Worm (Caenorhabditis elegans) whole organism, L4 larva: ENCODE data around the gene imb-2.
A peak's percentile ranks its signal among the peaks of the same experiment; 100 is the strongest.

ENCODE experiments used
- D1046.2 ChIP-seq: fragments of 200-800 bp; sonication (Bioruptor generic); IDR thresholded peaks from 2 replicates; pipeline ENCODE4 v1.3.6; 2022; ENCODE audit warnings: missing genetic modification characterization, missing compliant biosample characterization
- F26F4.8 ChIP-seq: fragments of 200-800 bp; sonication (Bioruptor generic); conservative IDR thresholded peaks from 2 replicates; pipeline ENCODE4 v1.3.6; 2022; ENCODE audit warnings: missing genetic modification characterization, missing compliant biosample characterization
- ZK337.2 ChIP-seq: fragments of 200-800 bp; sonication (Bioruptor generic); IDR thresholded peaks from 2 replicates; pipeline ENCODE4 v1.3.6; 2022; ENCODE audit warnings: missing genetic modification reagents, missing genetic modification characterization, missing compliant biosample characterization
- ZK546.5 ChIP-seq, 2 experiments: sonication (generic microtip); optimal IDR thresholded peaks; 2 replicates each; lab custom pipeline; 2017; ENCODE audit warnings: missing biosample characterization in 2 of 2, missing genetic modification characterization in 2 of 2
- aha-1 ChIP-seq: fragments of 150-350 bp; peaks from one replicate; lab custom pipeline; 2014; ENCODE audit warnings: missing biosample characterization, missing genetic modification characterization
- aly-2 ChIP-seq: sonication (generic microtip); optimal IDR thresholded peaks from 2 replicates; lab custom pipeline; 2018; ENCODE audit warnings: missing biosample characterization, missing genetic modification characterization
- ama-1 ChIP-seq: fragments of 150-350 bp; optimal IDR thresholded peaks from 2 replicates; lab custom pipeline; 2014; ENCODE audit warnings: inconsistent platforms, mixed read lengths
- ceh-32 ChIP-seq: sonication (generic microtip); optimal IDR thresholded peaks from 2 replicates; lab custom pipeline; 2016; ENCODE audit warnings: mild to moderate bottlenecking, missing genetic modification characterization, missing compliant biosample characterization; ENCODE audit not compliant: poor library complexity
- ceh-44 ChIP-seq: fragments of 200-800 bp; sonication (Bioruptor generic); IDR thresholded peaks from 2 replicates; pipeline ENCODE4 v1.3.6; 2022; ENCODE audit warnings: missing genetic modification reagents, missing genetic modification characterization, missing compliant biosample characterization
- ceh-62 ChIP-seq: sonication (generic microtip); optimal IDR thresholded peaks from 2 replicates; lab custom pipeline; 2017; ENCODE audit warnings: missing biosample characterization, missing genetic modification characterization
- ceh-82 ChIP-seq: sonication (generic microtip); optimal IDR thresholded peaks from 2 replicates; lab custom pipeline; 2017; ENCODE audit warnings: missing biosample characterization, missing genetic modification characterization
- cey-2 ChIP-seq: sonication (generic microtip); optimal IDR thresholded peaks from 3 replicates; lab custom pipeline; 2017; ENCODE audit warnings: missing genetic modification characterization, mild to moderate bottlenecking, missing compliant biosample characterization, antibody characterized with exemption, borderline replicate concordance; ENCODE audit not compliant: insufficient read depth
- ctbp-1 ChIP-seq: fragments of 200-800 bp; sonication (Bioruptor generic); IDR thresholded peaks from 2 replicates; pipeline ENCODE4 v1.3.6; 2022; ENCODE audit warnings: missing genetic modification reagents, missing genetic modification characterization, missing compliant biosample characterization
- daf-12 ChIP-seq: fragments of 150-350 bp; optimal IDR thresholded peaks from 2 replicates; lab custom pipeline; 2014; ENCODE audit warnings: missing biosample characterization, missing genetic modification reagents, missing genetic modification characterization
- daf-16 ChIP-seq, 3 experiments: sonication (generic microtip); optimal IDR thresholded peaks; 2 replicates each; lab custom pipeline; 2016 to 2017; ENCODE audit warnings: missing genetic modification characterization in 3 of 3, missing genetic modification reagents in 3 of 3, mild to moderate bottlenecking in 2 of 3, missing compliant biosample characterization in 2 of 3, missing biosample characterization in 1 of 3, moderate library complexity in 1 of 3
- duxl-1 ChIP-seq: sonication (generic microtip); optimal IDR thresholded peaks from 2 replicates; lab custom pipeline; 2016; ENCODE audit warnings: mild to moderate bottlenecking, missing genetic modification characterization, moderate library complexity, missing compliant biosample characterization; ENCODE audit not compliant: poor library complexity
- egl-43 ChIP-seq: fragments of 200-800 bp; sonication (Bioruptor generic); IDR thresholded peaks from 2 replicates; pipeline ENCODE4 v1.3.6; 2022; ENCODE audit warnings: missing genetic modification reagents, missing genetic modification characterization, missing compliant biosample characterization
- gei-8 ChIP-seq: fragments of 200-800 bp; sonication (Bioruptor generic); optimal IDR thresholded peaks from 2 replicates; lab custom pipeline; 2018; ENCODE audit warnings: mild to moderate bottlenecking, missing genetic modification characterization, missing compliant biosample characterization
- hlh-30 ChIP-seq: sonication (generic microtip); optimal IDR thresholded peaks from 2 replicates; lab custom pipeline; 2017; ENCODE audit warnings: antibody characterized with exemption, mild to moderate bottlenecking, missing genetic modification characterization, missing compliant biosample characterization; ENCODE audit not compliant: insufficient read depth
- hmg-1.1 ChIP-seq: fragments of 200-800 bp; sonication (Bioruptor generic); IDR thresholded peaks from 2 replicates; pipeline ENCODE4 v1.3.6; 2022; ENCODE audit warnings: missing genetic modification reagents, missing genetic modification characterization, missing compliant biosample characterization
- jun-1 ChIP-seq: fragments of 150-350 bp; optimal IDR thresholded peaks from 2 replicates; lab custom pipeline; 2014; ENCODE audit warnings: missing biosample characterization, missing genetic modification reagents, missing genetic modification characterization
- lin-1 ChIP-seq: fragments of 200-800 bp; sonication (Bioruptor generic); IDR thresholded peaks from 2 replicates; pipeline ENCODE4 v1.3.6; 2022; ENCODE audit warnings: missing genetic modification reagents, missing genetic modification characterization, missing compliant biosample characterization
- lin-15B ChIP-seq: fragments of 150-350 bp; sonication (generic microtip); optimal IDR thresholded peaks from 3 replicates; lab custom pipeline; 2014; ENCODE audit warnings: missing biosample characterization, missing genetic modification characterization
- lin-29 ChIP-seq: fragments of 200-800 bp; sonication (Bioruptor generic); IDR thresholded peaks from 2 replicates; pipeline ENCODE4 v1.3.6; 2022; ENCODE audit warnings: missing genetic modification reagents, missing genetic modification characterization, missing compliant biosample characterization
- lin-38 ChIP-seq: fragments of 200-800 bp; sonication (Bioruptor generic); IDR thresholded peaks from 2 replicates; pipeline ENCODE4 v1.3.6; 2022; ENCODE audit warnings: missing genetic modification reagents, missing genetic modification characterization, missing compliant biosample characterization
- lin-39 ChIP-seq: fragments of 150-350 bp; optimal IDR thresholded peaks from 2 replicates; lab custom pipeline; 2014; ENCODE audit warnings: missing biosample characterization, missing genetic modification reagents, missing genetic modification characterization
- lsy-2 ChIP-seq, 2 experiments: fragments of 150-350 bp in 1 of 2; sonication (generic microtip) in 1 of 2; optimal IDR thresholded peaks; 2 replicates each; lab custom pipeline; 2014 to 2017; ENCODE audit warnings: missing biosample characterization in 2 of 2, missing genetic modification characterization in 2 of 2
- madf-9 ChIP-seq: fragments of 200-800 bp; sonication (Bioruptor generic); conservative IDR thresholded peaks from 2 replicates; pipeline ENCODE4 v1.3.6; 2022; ENCODE audit warnings: missing genetic modification reagents, missing genetic modification characterization, missing compliant biosample characterization
- mdl-1 ChIP-seq, 2 experiments: fragments of 150-350 bp in 1 of 2; sonication (generic microtip) in 1 of 2; optimal IDR thresholded peaks; 2 replicates each; lab custom pipeline; 2014 to 2017; ENCODE audit warnings: missing biosample characterization in 2 of 2, missing genetic modification characterization in 2 of 2
- mxl-3 ChIP-seq: fragments of 200-800 bp; sonication (Bioruptor generic); optimal IDR thresholded peaks from 2 replicates; lab custom pipeline; 2018; ENCODE audit warnings: mild to moderate bottlenecking, missing genetic modification characterization, missing compliant biosample characterization
- nhr-10 ChIP-seq: fragments of 150-350 bp; optimal IDR thresholded peaks from 2 replicates; lab custom pipeline; 2014; ENCODE audit warnings: missing biosample characterization, missing genetic modification characterization
- nhr-102 ChIP-seq: sonication (generic microtip); optimal IDR thresholded peaks from 2 replicates; lab custom pipeline; 2016; ENCODE audit warnings: mild to moderate bottlenecking, missing genetic modification characterization, moderate library complexity, missing compliant biosample characterization
- nhr-237 ChIP-seq: sonication (generic microtip); optimal IDR thresholded peaks from 2 replicates; lab custom pipeline; 2017; ENCODE audit warnings: missing biosample characterization, missing genetic modification characterization
- nhr-28 ChIP-seq: fragments of 150-350 bp; optimal IDR thresholded peaks from 2 replicates; lab custom pipeline; 2014; ENCODE audit warnings: missing biosample characterization, missing genetic modification characterization
- nhr-48 ChIP-seq: sonication (generic microtip); optimal IDR thresholded peaks from 2 replicates; lab custom pipeline; 2016; ENCODE audit warnings: mild to moderate bottlenecking, missing genetic modification characterization, missing compliant biosample characterization
- pha-4 ChIP-seq, 2 experiments: fragments of 150-350 bp in 1 of 2; fragments of 200-800 bp in 1 of 2; sonication (Bioruptor generic) in 1 of 2; IDR thresholded peaks in 1 of 2; optimal IDR thresholded peaks in 1 of 2; 2 replicates each; pipeline versions ENCODE4 v1.3.6 to Lab custom; 2014 to 2022; ENCODE audit warnings: missing genetic modification characterization in 2 of 2, missing genetic modification reagents in 2 of 2, missing biosample characterization in 1 of 2, missing compliant biosample characterization in 1 of 2
- pqm-1 ChIP-seq: sonication (generic microtip); optimal IDR thresholded peaks from 2 replicates; lab custom pipeline; 2017; ENCODE audit warnings: missing biosample characterization, missing genetic modification characterization
- saeg-2 ChIP-seq: fragments of 200-800 bp; sonication (Bioruptor generic); IDR thresholded peaks from 2 replicates; pipeline ENCODE4 v1.3.6; 2022; ENCODE audit warnings: missing genetic modification reagents, missing genetic modification characterization, missing compliant biosample characterization
- sdz-12 ChIP-seq: fragments of 200-800 bp; sonication (Bioruptor generic); optimal IDR thresholded peaks from 2 replicates; lab custom pipeline; 2018; ENCODE audit warnings: mild to moderate bottlenecking, missing genetic modification characterization, missing compliant biosample characterization
- skn-1 ChIP-seq: fragments of 150-350 bp; optimal IDR thresholded peaks from 2 replicates; lab custom pipeline; 2014; ENCODE audit warnings: missing biosample characterization, missing genetic modification characterization
- snpc-1.2 ChIP-seq: fragments of 200-800 bp; sonication (Bioruptor generic); IDR thresholded peaks from 2 replicates; pipeline ENCODE4 v1.3.6; 2022; ENCODE audit warnings: missing genetic modification reagents, missing genetic modification characterization, missing compliant biosample characterization
- snpc-4 ChIP-seq: fragments of 150-350 bp; optimal IDR thresholded peaks from 2 replicates; lab custom pipeline; 2014; ENCODE audit warnings: missing biosample characterization, missing genetic modification characterization
- tag-97 ChIP-seq: fragments of 200-800 bp; sonication (Bioruptor generic); IDR thresholded peaks from 2 replicates; pipeline ENCODE4 v1.3.6; 2022; ENCODE audit warnings: missing genetic modification characterization, missing compliant biosample characterization
- tra-1 ChIP-seq: fragments of 200-800 bp; sonication (Bioruptor generic); IDR thresholded peaks from 2 replicates; pipeline ENCODE4 v1.3.6; 2022; ENCODE audit warnings: missing genetic modification reagents, missing genetic modification characterization, missing compliant biosample characterization
- unc-130 ChIP-seq: sonication (generic microtip); optimal IDR thresholded peaks from 2 replicates; lab custom pipeline; 2016; ENCODE audit warnings: missing genetic modification reagents, missing genetic modification characterization, missing compliant biosample characterization
- vab-7 ChIP-seq: fragments of 200-800 bp; sonication (Bioruptor generic); IDR thresholded peaks from 2 replicates; pipeline ENCODE4 v1.3.6; 2022; ENCODE audit warnings: missing genetic modification reagents, missing genetic modification characterization, missing compliant biosample characterization
- zfp-2 ChIP-seq: sonication (generic microtip); optimal IDR thresholded peaks from 2 replicates; lab custom pipeline; 2016; ENCODE audit warnings: mild to moderate bottlenecking, missing genetic modification characterization, missing compliant biosample characterization
- zip-2 ChIP-seq: fragments of 150-350 bp; optimal IDR thresholded peaks from 2 replicates; lab custom pipeline; 2014; ENCODE audit warnings: missing biosample characterization, missing genetic modification characterization
- ztf-7 ChIP-seq: fragments of 150-350 bp; optimal IDR thresholded peaks from 2 replicates; lab custom pipeline; 2014; ENCODE audit warnings: missing biosample characterization, missing genetic modification characterization

Gene imb-2

ce11 chrII:14404741-14405488, 39.4 kb downstream of the imb-2 start (continued):
- TF ChIP-seq mxl-3 (GFP tag; lab: Kevin White, UChicago), result peak; percentile 70
- no peak for TF ChIP-seq zfp-2 (tag; lab: Kevin White, UChicago)
- no peak for TF ChIP-seq ceh-62 (tag; lab: Kevin White, UChicago)
- no peak for TF ChIP-seq skn-1
- TF ChIP-seq vab-7 (GFP tag; lab: Robert Waterston, UW), result no peak
- TF ChIP-seq D1046.2 (GFP tag; lab: Robert Waterston, UW), result no peak
- no peak for TF ChIP-seq daf-12
- no peak for TF ChIP-seq lin-39 (tag; lab: Kevin White, UChicago)
- TF ChIP-seq lin-1 (GFP tag; lab: Robert Waterston, UW), result no peak
- no peak for TF ChIP-seq nhr-237
- TF ChIP-seq ZK337.2, result no peak
- TF ChIP-seq ama-1, result no peak
- peak; percentile 69; the same call in 1 of the 2 replicates for TF ChIP-seq lin-29 (GFP tag; lab: Robert Waterston, UW)
- TF ChIP-seq duxl-1 (tag; lab: Kevin White, UChicago), result no peak
- TF ChIP-seq aly-2 (tag; lab: Kevin White, UChicago), result no peak
- peak; percentile 91 for TF ChIP-seq nhr-102 (tag; lab: Kevin White, UChicago)
- peak; percentile 89 for TF ChIP-seq hlh-30 (tag; lab: Kevin White, UChicago)
- TF ChIP-seq ceh-44 (GFP tag; lab: Robert Waterston, UW), result no peak
- no peak for TF ChIP-seq tra-1 (GFP tag; lab: Robert Waterston, UW)
- no peak for TF ChIP-seq ZK546.5 (tag; optimal IDR thresholded peaks at IDR 0.05; lab: Kevin White, UChicago)
- peak; percentile 61 for TF ChIP-seq hmg-1.1 (GFP tag; lab: Robert Waterston, UW)
- TF ChIP-seq pqm-1 (tag; lab: Kevin White, UChicago), result no peak
- TF ChIP-seq daf-16 (GFP tag; optimal IDR thresholded peaks at IDR 0.05; lab: Kevin White, UChicago), result peak in 1 of 2 experiments; percentile 89
- TF ChIP-seq daf-16 (tag; optimal IDR thresholded peaks at IDR 0.05; lab: Kevin White, UChicago), result peak; percentile 69
- TF ChIP-seq sdz-12 (GFP tag; lab: Kevin White, UChicago), result no peak
- TF ChIP-seq tag-97 (GFP tag; lab: Robert Waterston, UW), result no peak
- TF ChIP-seq lsy-2 (tag; optimal IDR thresholded peaks at IDR 0.05; lab: Kevin White, UChicago), result peak; percentile 15 to 77
- no peak for TF ChIP-seq saeg-2 (GFP tag; lab: Robert Waterston, UW)
- TF ChIP-seq egl-43 (GFP tag; lab: Robert Waterston, UW), result 0 out of 2 replicates have a peak, but pooled peaks have one; percentile 24
- peak; percentile 36 for TF ChIP-seq ceh-32 (tag; lab: Kevin White, UChicago)
- peak; percentile 81 for TF ChIP-seq nhr-48 (tag; lab: Kevin White, UChicago)
- TF ChIP-seq F26F4.8 (GFP tag; lab: Robert Waterston, UW), result no peak
- TF ChIP-seq zip-2 (tag; lab: Kevin White, UChicago), result peak; percentile 58
- peak; percentile 62 for TF ChIP-seq nhr-10 (tag; lab: Kevin White, UChicago)
- TF ChIP-seq pha-4 (GFP tag; IDR thresholded peaks at IDR 0.05; lab: Robert Waterston, UW), result peak; percentile 79
- peak; percentile 56 for TF ChIP-seq pha-4 (tag; optimal IDR thresholded peaks at IDR 0.05; lab: Kevin White, UChicago)
- TF ChIP-seq unc-130, result no peak
- TF ChIP-seq lin-15B (tag; lab: Kevin White, UChicago), result no peak
- TF ChIP-seq snpc-1.2, result no peak
- TF ChIP-seq jun-1 (tag; lab: Kevin White, UChicago), result no peak
- TF ChIP-seq cey-2 (tag; lab: Kevin White, UChicago), result no peak
- TF ChIP-seq ztf-7 (tag; lab: Kevin White, UChicago), result peak; percentile 8
- TF ChIP-seq mdl-1 (tag; optimal IDR thresholded peaks at IDR 0.05; lab: Kevin White, UChicago), result peak in 1 of 2 experiments; percentile 73
- TF ChIP-seq madf-9, result peak; percentile 90
- peak; percentile 36 for TF ChIP-seq nhr-28
- no peak for TF ChIP-seq gei-8
- TF ChIP-seq snpc-4, result no peak
- TF ChIP-seq lin-38, result peak; percentile 74
- peak; percentile 98 for TF ChIP-seq aha-1 (tag; lab: Kevin White, UChicago)
- TF ChIP-seq ctbp-1, result peak; percentile 64; the same call in 1 of the 2 replicates
- TF ChIP-seq ceh-82, result no peak
